Fruit fly (Drosophila melanogaster): ENCODE data around the gene Mnat9.

DNA sequence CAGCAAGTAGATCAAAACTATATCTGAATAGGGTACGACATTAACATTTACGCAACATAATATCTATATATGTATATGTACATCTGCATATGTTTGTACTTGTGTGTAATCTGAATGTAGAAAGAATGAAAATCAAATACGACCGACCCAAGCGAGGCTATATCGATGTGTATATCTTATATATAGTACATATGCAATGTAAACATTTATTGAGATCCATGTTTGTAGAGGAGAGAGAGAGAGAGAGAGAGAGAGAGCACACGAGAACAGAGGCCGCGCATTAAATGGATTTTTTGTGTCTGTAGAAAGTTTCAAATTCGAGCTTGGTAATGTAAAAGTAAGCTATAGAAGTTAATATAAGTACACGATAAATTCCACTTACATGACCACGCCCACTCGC is 46.8 kb upstream of the Mnat9 start:
- TF ChIP-seq Hr78 (GFP tag; optimal IDR thresholded peaks at IDR 0.05) (no peak), sage (GFP tag; optimal IDR thresholded peaks at IDR 0.05) (no peak), dmrt93B (GFP tag; optimal IDR thresholded peaks at IDR 0.05) (no peak), h (GFP tag; optimal IDR thresholded peaks at IDR 0.05) (peak; percentile 11)
